Fruit fly (Drosophila melanogaster) whole organism, embryonic: Measurements from ENCODE around the gene CG9328.
A peak's percentile ranks its signal among the peaks of the same experiment; 100 is the strongest.

Source experiments
- Atf6 ChIP-seq: fragments of 200-800 bp; sonication (Bioruptor generic); IDR thresholded peaks from 2 replicates; pipeline ENCODE4 v1.3.6; 2022; ENCODE audit warnings: missing biosample characterization, missing genetic modification characterization
- CG10267 ChIP-seq: fragments of 200-800 bp; sonication (Bioruptor generic); optimal IDR thresholded peaks from 2 replicates; lab custom pipeline; 2018; ENCODE audit warnings: missing biosample characterization, mild to moderate bottlenecking, missing genetic modification characterization, moderate library complexity
- CG10274 ChIP-seq: fragments of 200-800 bp; sonication (Bioruptor generic); optimal IDR thresholded peaks from 3 replicates; lab custom pipeline; 2017; ENCODE audit warnings: missing biosample characterization, mild to moderate bottlenecking, missing genetic modification characterization
- CG10654 ChIP-seq: fragments of 200-800 bp; sonication (Bioruptor generic); optimal IDR thresholded peaks from 2 replicates; lab custom pipeline; 2016; ENCODE audit warnings: missing biosample characterization, missing genetic modification characterization
- CG11247 ChIP-seq: fragments of 200-800 bp; sonication (Bioruptor generic); IDR thresholded peaks from 2 replicates; pipeline ENCODE4 v1.3.6; 2022; ENCODE audit warnings: missing biosample characterization, missing genetic modification characterization
- CG12659 ChIP-seq: fragments of 200-800 bp; sonication (Bioruptor generic); optimal IDR thresholded peaks from 3 replicates; lab custom pipeline; 2017; ENCODE audit warnings: mild to moderate bottlenecking, missing biosample characterization, missing genetic modification reagents, missing genetic modification characterization
- CG13296 ChIP-seq: fragments of 200-800 bp; sonication (Bioruptor generic); optimal IDR thresholded peaks from 3 replicates; lab custom pipeline; 2018; ENCODE audit warnings: missing biosample characterization, mild to moderate bottlenecking, missing genetic modification characterization
- CG14014 ChIP-seq: fragments of 200-800 bp; sonication (Bioruptor generic); IDR thresholded peaks from 2 replicates; pipeline ENCODE4 v1.3.6; 2022; ENCODE audit warnings: missing biosample characterization, missing genetic modification characterization
- CG15514 ChIP-seq: fragments of 200-800 bp; sonication (Bioruptor generic); optimal IDR thresholded peaks from 3 replicates; lab custom pipeline; 2017; ENCODE audit warnings: missing biosample characterization, missing genetic modification characterization, mild to moderate bottlenecking, moderate library complexity, missing genetic modification reagents
- CG1602 ChIP-seq: fragments of 200-800 bp; sonication (Bioruptor generic); optimal IDR thresholded peaks from 3 replicates; lab custom pipeline; 2016; ENCODE audit warnings: missing biosample characterization, missing genetic modification characterization
- CG17385 ChIP-seq: fragments of 200-800 bp; sonication (Bioruptor generic); optimal IDR thresholded peaks from 3 replicates; lab custom pipeline; 2018; ENCODE audit warnings: missing biosample characterization, mild to moderate bottlenecking, missing genetic modification characterization
- CG17802 ChIP-seq: fragments of 200-800 bp; sonication (Bioruptor generic); optimal IDR thresholded peaks from 2 replicates; lab custom pipeline; 2018; ENCODE audit warnings: missing biosample characterization, mild to moderate bottlenecking, missing genetic modification characterization, moderate library complexity
- CG17829 ChIP-seq: fragments of 200-800 bp; optimal IDR thresholded peaks from 2 replicates; lab custom pipeline; 2019; ENCODE audit warnings: missing biosample characterization, mild to moderate bottlenecking, missing genetic modification characterization, moderate library complexity
- CG1792 ChIP-seq: fragments of 200-800 bp; sonication (Bioruptor generic); optimal IDR thresholded peaks from 2 replicates; lab custom pipeline; 2016; ENCODE audit warnings: missing biosample characterization, missing genetic modification characterization
- CG30403 ChIP-seq: fragments of 200-800 bp; sonication (Bioruptor generic); optimal IDR thresholded peaks from 3 replicates; lab custom pipeline; 2016; ENCODE audit warnings: missing biosample characterization, missing genetic modification characterization
- CG3163 ChIP-seq: fragments of 200-800 bp; sonication (Bioruptor generic); optimal IDR thresholded peaks from 3 replicates; lab custom pipeline; 2016; ENCODE audit warnings: missing biosample characterization, missing genetic modification characterization
- CG33213 ChIP-seq: fragments of 200-800 bp; sonication (Bioruptor generic); optimal IDR thresholded peaks from 3 replicates; lab custom pipeline; 2016; ENCODE audit warnings: missing biosample characterization, missing genetic modification characterization
- CG4360 ChIP-seq: fragments of 200-800 bp; sonication (Bioruptor generic); IDR thresholded peaks from 2 replicates; pipeline ENCODE4 v1.3.6; 2022; ENCODE audit warnings: missing biosample characterization, missing genetic modification characterization
- CG4617 ChIP-seq: fragments of 200-800 bp; sonication (Bioruptor generic); optimal IDR thresholded peaks from 3 replicates; lab custom pipeline; 2016; ENCODE audit warnings: missing biosample characterization, missing genetic modification characterization, borderline replicate concordance
- CG6765 ChIP-seq: fragments of 200-800 bp; sonication (Bioruptor generic); optimal IDR thresholded peaks from 3 replicates; lab custom pipeline; 2017; ENCODE audit warnings: missing biosample characterization, mild to moderate bottlenecking, missing genetic modification characterization
- CG6791 ChIP-seq: fragments of 200-800 bp; sonication (Bioruptor generic); IDR thresholded peaks from 3 replicates; pipeline ENCODE4 v1.3.6; 2022; ENCODE audit warnings: missing biosample characterization, missing genetic modification characterization; ENCODE audit not compliant: partially characterized antibody
- CG8359 ChIP-seq: fragments of 200-800 bp; sonication (Bioruptor generic); optimal IDR thresholded peaks from 2 replicates; lab custom pipeline; 2017; ENCODE audit warnings: missing biosample characterization, mild to moderate bottlenecking, missing genetic modification characterization, borderline replicate concordance
- CG8944 ChIP-seq: fragments of 200-800 bp; sonication (Bioruptor generic); optimal IDR thresholded peaks from 3 replicates; lab custom pipeline; 2016; ENCODE audit warnings: missing biosample characterization, missing genetic modification characterization
- CG9797 ChIP-seq: fragments of 200-800 bp; sonication (Bioruptor generic); optimal IDR thresholded peaks from 3 replicates; lab custom pipeline; 2018; ENCODE audit warnings: missing biosample characterization, mild to moderate bottlenecking, missing genetic modification characterization
- Dll ChIP-seq: fragments of 200-800 bp; sonication (Bioruptor generic); IDR thresholded peaks from 4 replicates; pipeline ENCODE4 v1.3.6; 2022; ENCODE audit warnings: missing biosample characterization, missing genetic modification characterization; ENCODE audit not compliant: partially characterized antibody
- Drgx ChIP-seq: fragments of 200-800 bp; sonication (Bioruptor generic); IDR thresholded peaks from 2 replicates; pipeline ENCODE4 v1.3.6; 2022; ENCODE audit warnings: missing biosample characterization, missing genetic modification characterization
- Fer1 ChIP-seq: fragments of 200-800 bp; sonication (Bioruptor generic); optimal IDR thresholded peaks from 2 replicates; lab custom pipeline; 2017; ENCODE audit warnings: missing biosample characterization, mild to moderate bottlenecking, missing genetic modification characterization
- Fer2 ChIP-seq: fragments of 200-800 bp; sonication (Bioruptor generic); optimal IDR thresholded peaks from 2 replicates; lab custom pipeline; 2018; ENCODE audit warnings: missing biosample characterization, mild to moderate bottlenecking, missing genetic modification characterization, moderate library complexity
- HmgD ChIP-seq: fragments of 200-800 bp; sonication (Bioruptor generic); optimal IDR thresholded peaks from 3 replicates; lab custom pipeline; 2016; ENCODE audit warnings: missing biosample characterization, missing genetic modification characterization
- Max ChIP-seq: fragments of 200-800 bp; sonication (Bioruptor generic); optimal IDR thresholded peaks from 2 replicates; lab custom pipeline; 2016; ENCODE audit warnings: missing biosample characterization, mild to moderate bottlenecking, missing genetic modification characterization
- Myb ChIP-seq: fragments of 200-800 bp; sonication (Bioruptor generic); optimal IDR thresholded peaks from 2 replicates; lab custom pipeline; 2016; ENCODE audit warnings: missing biosample characterization, missing genetic modification characterization
- Opbp ChIP-seq: fragments of 200-800 bp; sonication (Bioruptor generic); IDR thresholded peaks from 3 replicates; pipeline ENCODE4 v1.3.6; 2022; ENCODE audit warnings: missing biosample characterization, missing genetic modification characterization; ENCODE audit not compliant: partially characterized antibody
- Poxn ChIP-seq: fragments of 200-800 bp; sonication (Bioruptor generic); IDR thresholded peaks from 2 replicates; pipeline ENCODE4 v1.3.6; 2022; ENCODE audit warnings: missing biosample characterization, missing genetic modification characterization
- Tbp ChIP-seq: fragments of >200 bp; optimal IDR thresholded peaks from 2 replicates; lab custom pipeline; 2018; ENCODE audit warnings: missing biosample characterization, missing genetic modification characterization
- YL-1 ChIP-seq: fragments of 200-800 bp; sonication (Bioruptor generic); optimal IDR thresholded peaks from 3 replicates; lab custom pipeline; 2017; ENCODE audit warnings: missing biosample characterization, mild to moderate bottlenecking, missing genetic modification characterization
- az2 ChIP-seq: fragments of 200-800 bp; sonication (Bioruptor generic); optimal IDR thresholded peaks from 3 replicates; lab custom pipeline; 2016; ENCODE audit warnings: missing biosample characterization, missing genetic modification characterization
- crp ChIP-seq, 2 experiments: fragments of 200-800 bp; sonication (Bioruptor generic); optimal IDR thresholded peaks; 2 replicates in 1 of 2; 3 replicates in 1 of 2; lab custom pipeline; 2017; ENCODE audit warnings: missing biosample characterization in 2 of 2, missing genetic modification characterization in 2 of 2, mild to moderate bottlenecking in 1 of 2, moderate library complexity in 1 of 2
- dmrt11E ChIP-seq: fragments of 200-800 bp; sonication (Bioruptor generic); optimal IDR thresholded peaks from 3 replicates; lab custom pipeline; 2018; ENCODE audit warnings: missing biosample characterization, mild to moderate bottlenecking, missing genetic modification characterization, moderate library complexity
- dysf ChIP-seq: fragments of 200-800 bp; sonication (Bioruptor generic); IDR thresholded peaks from 3 replicates; pipeline ENCODE4 v1.3.6; 2022; ENCODE audit warnings: missing biosample characterization, missing genetic modification characterization
- eve ChIP-seq, 2 experiments: fragments of >200 bp; optimal IDR thresholded peaks; 2 replicates each; lab custom pipeline; 2017; ENCODE audit warnings: missing biosample characterization in 2 of 2, missing genetic modification characterization in 2 of 2
- luna ChIP-seq: fragments of 200-800 bp; sonication (Bioruptor generic); optimal IDR thresholded peaks from 2 replicates; lab custom pipeline; 2016; ENCODE audit warnings: missing biosample characterization, missing genetic modification characterization
- odd ChIP-seq: fragments of 200-800 bp; sonication (Bioruptor generic); optimal IDR thresholded peaks from 2 replicates; lab custom pipeline; 2017; ENCODE audit warnings: missing biosample characterization, mild to moderate bottlenecking, missing genetic modification characterization
- pfk ChIP-seq: fragments of 200-800 bp; sonication (Bioruptor generic); optimal IDR thresholded peaks from 2 replicates; lab custom pipeline; 2018; ENCODE audit warnings: missing biosample characterization, mild to moderate bottlenecking, missing genetic modification characterization, moderate library complexity
- phol ChIP-seq: fragments of 200-800 bp; sonication (Bioruptor generic); optimal IDR thresholded peaks from 3 replicates; lab custom pipeline; 2018; ENCODE audit warnings: missing biosample characterization, mild to moderate bottlenecking, missing genetic modification characterization, moderate library complexity
- pzg ChIP-seq: fragments of 200-800 bp; sonication (Bioruptor generic); optimal IDR thresholded peaks from 3 replicates; lab custom pipeline; 2018; ENCODE audit warnings: missing biosample characterization, mild to moderate bottlenecking, missing genetic modification characterization, moderate library complexity
- sc ChIP-seq, 3 experiments: fragments of >200 bp in 2 of 3; fragments of 200-800 bp in 1 of 3; sonication (Bioruptor generic) in 1 of 3; optimal IDR thresholded peaks; 2 replicates in 2 of 3; 3 replicates in 1 of 3; lab custom pipeline; 2017; ENCODE audit warnings: mild to moderate bottlenecking in 1 of 3, missing biosample characterization in 1 of 3, missing genetic modification characterization in 1 of 3, missing genetic modification reagents in 1 of 3
- sug ChIP-seq: fragments of 200-800 bp; optimal IDR thresholded peaks from 2 replicates; lab custom pipeline; 2019; ENCODE audit warnings: missing biosample characterization, mild to moderate bottlenecking, missing genetic modification characterization, moderate library complexity
- tgo ChIP-seq: fragments of 200-800 bp; sonication (Bioruptor generic); IDR thresholded peaks from 3 replicates; pipeline ENCODE4 v1.3.6; 2022; ENCODE audit warnings: missing biosample characterization, missing genetic modification characterization
- ttk ChIP-seq: fragments of 200-800 bp; sonication (Bioruptor generic); IDR thresholded peaks from 2 replicates; pipeline ENCODE4 v2.1.2; 2022; ENCODE audit warnings: missing biosample characterization, missing genetic modification characterization
- yki ChIP-seq: fragments of >200 bp; optimal IDR thresholded peaks from 3 replicates; lab custom pipeline; 2018

CG9328 gene

DNA sequence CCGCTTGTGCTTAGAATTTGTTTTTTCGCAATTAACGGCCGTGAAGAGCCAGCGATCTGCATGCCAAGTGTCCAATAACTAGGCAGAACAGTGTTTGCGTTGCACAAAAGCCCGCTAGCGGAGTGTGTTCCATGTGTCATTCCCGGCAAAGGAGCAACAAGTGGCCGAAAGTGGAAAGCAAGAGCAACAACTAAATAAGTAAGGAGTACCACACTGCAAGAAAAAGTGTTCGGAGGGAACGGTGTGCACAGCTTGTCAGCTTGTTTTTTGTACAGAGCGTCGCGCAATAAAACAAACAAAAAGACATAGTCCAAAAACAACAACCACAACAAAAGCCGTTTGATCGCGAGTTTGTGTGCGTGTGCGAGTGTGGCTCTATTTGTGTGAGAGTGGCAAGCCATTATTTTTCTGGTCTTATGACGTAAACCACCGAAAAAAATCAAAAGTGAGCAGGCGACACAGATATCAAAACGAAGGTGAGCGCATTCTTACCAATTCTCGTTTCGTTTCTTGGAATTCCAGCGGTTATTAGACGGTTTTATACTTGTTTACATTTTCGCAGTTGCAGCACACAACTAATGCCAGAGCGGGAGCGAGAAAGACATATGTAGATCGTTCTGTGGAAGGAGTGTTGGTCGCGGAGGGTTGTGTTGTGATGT lies 39.2 kb upstream of the CG9328 start (continued):
- TF ChIP-seq Opbp (GFP tag; lab: Robert Waterston, UW) (no peak), crp (GFP tag; optimal IDR thresholded peaks at IDR 0.05; lab: Kevin White, UChicago) (no peak), HmgD (GFP tag; lab: Kevin White, UChicago) (no peak), CG17829 (tag; lab: Kevin White, UChicago) (no peak), phol (tag; lab: Kevin White, UChicago) (no peak), CG10654 (GFP tag; lab: Kevin White, UChicago) (no peak), CG3163 (GFP tag; lab: Kevin White, UChicago) (peak; percentile 22), CG33213 (GFP tag; lab: Kevin White, UChicago) (no peak), odd (GFP tag; lab: Kevin White, UChicago) (no peak), Max (GFP tag; lab: Kevin White, UChicago) (no peak), CG17385 (GFP tag; lab: Kevin White, UChicago) (no peak), CG15514 (GFP tag; lab: Kevin White, UChicago) (no peak), CG4360 (GFP tag; lab: Robert Waterston, UW) (peak; percentile 76), CG13296 (peak; percentile 16), pfk (GFP tag; lab: Kevin White, UChicago) (peak; percentile 28), CG14014 (GFP tag; lab: Robert Waterston, UW) (no peak), sc (optimal IDR thresholded peaks at IDR 0.05; lab: Kevin White, UChicago) (no peak), sc (GFP tag; optimal IDR thresholded peaks at IDR 0.05; lab: Kevin White, UChicago) (no peak), Tbp (GFP tag; lab: Kevin White, UChicago) (no peak), CG4617 (GFP tag; lab: Kevin White, UChicago) (no peak), CG11247 (GFP tag; lab: Robert Waterston, UW) (0 out of 2 replicates have a peak, but pooled peaks have one; percentile 23), CG10267 (no peak), CG6765 (GFP tag; lab: Kevin White, UChicago) (peak; percentile 16), Myb (GFP tag; lab: Kevin White, UChicago) (peak; percentile 49), eve (GFP tag; optimal IDR thresholded peaks at IDR 0.05; lab: Kevin White, UChicago) (no peak), dmrt11E (tag; lab: Kevin White, UChicago) (no peak), CG17802 (no peak), Fer2 (tag; lab: Kevin White, UChicago) (no peak), tgo (GFP tag; lab: Robert Waterston, UW) (no peak), Dll (GFP tag; lab: Robert Waterston, UW) (no peak), CG8944 (GFP tag; lab: Kevin White, UChicago) (no peak), dysf (GFP tag; lab: Robert Waterston, UW) (peak; percentile 34; the same call in 1 of the 3 replicates), ttk (GFP tag; lab: Robert Waterston, UW) (no peak), CG30403 (GFP tag; lab: Kevin White, UChicago) (no peak), az2 (GFP tag; lab: Kevin White, UChicago) (no peak), yki (lab: Kevin White, UChicago) (no peak), Poxn (GFP tag; lab: Robert Waterston, UW) (no peak), CG12659 (GFP tag; lab: Kevin White, UChicago) (peak; percentile 29), pzg (no peak), Drgx (GFP tag; lab: Robert Waterston, UW) (peak; percentile 69), luna (no peak), CG8359 (GFP tag; lab: Kevin White, UChicago) (no peak), CG1792 (GFP tag; lab: Kevin White, UChicago) (no peak), CG6791 (no peak), Fer1 (GFP tag; lab: Kevin White, UChicago) (peak; percentile 4), CG9797 (no peak), CG1602 (GFP tag; lab: Kevin White, UChicago) (no peak), sug (tag; lab: Kevin White, UChicago) (no peak), Atf6 (GFP tag; lab: Robert Waterston, UW) (no peak), YL-1 (no peak), CG10274 (GFP tag; lab: Kevin White, UChicago) (no peak)
